Worm (Caenorhabditis elegans): ENCODE measurements around the gene tba-9.

DNA sequence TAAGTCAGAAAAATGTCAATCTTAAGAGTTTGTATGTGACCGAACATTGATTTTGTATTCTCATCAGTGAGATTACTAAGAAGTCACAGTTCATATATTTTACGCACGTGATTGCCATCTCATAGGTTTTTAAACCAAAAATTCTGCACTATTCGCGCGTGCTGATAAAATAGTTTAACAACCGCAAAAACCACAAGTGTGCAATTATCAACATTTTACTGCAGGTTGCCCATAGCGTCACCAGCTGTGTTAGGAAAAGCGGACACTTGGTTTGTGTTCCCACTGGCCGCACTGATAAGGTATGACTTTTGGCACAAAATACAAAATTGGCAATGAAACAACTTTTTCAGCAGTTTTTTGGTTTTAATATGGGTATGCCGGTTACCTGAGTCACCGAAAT is 37.5 kb downstream of the tba-9 start:
- TF ChIP-seq tab-1 (GFP tag; IDR thresholded peaks at IDR 0.05): no peak
- no peak for TF ChIP-seq flt-1 (GFP tag; IDR thresholded peaks at IDR 0.05)
- no peak for TF ChIP-seq ztf-23 (GFP tag; IDR thresholded peaks at IDR 0.05)
- TF ChIP-seq ref-1 (GFP tag; conservative IDR thresholded peaks at IDR 0.05): no peak
- no peak for TF ChIP-seq T22C8.4 (GFP tag; IDR thresholded peaks at IDR 0.05)
- no peak for TF ChIP-seq med-1 (GFP tag; optimal IDR thresholded peaks at IDR 0.05; ENCODE audit: insufficient read depth)
